Worm (Caenorhabditis elegans) whole organism, L3 larva: ENCODE measurements around the gene H03G16.5.

Source experiments
- R02D3.7 ChIP-seq: fragments of 150-350 bp; optimal IDR thresholded peaks from 2 replicates; lab custom pipeline; 2014; ENCODE audit warnings: missing biosample characterization, missing genetic modification characterization
- ZK546.5 ChIP-seq: sonication (generic microtip); optimal IDR thresholded peaks from 2 replicates; lab custom pipeline; 2017; ENCODE audit warnings: missing biosample characterization, missing genetic modification characterization
- aly-2 ChIP-seq: fragments of 150-350 bp; optimal IDR thresholded peaks from 2 replicates; lab custom pipeline; 2014; ENCODE audit warnings: missing biosample characterization, missing genetic modification characterization
- ama-1 ChIP-seq: fragments of 150-350 bp; optimal IDR thresholded peaks from 2 replicates; lab custom pipeline; 2018
- ceh-16 ChIP-seq: sonication (generic microtip); optimal IDR thresholded peaks from 2 replicates; lab custom pipeline; 2017; ENCODE audit warnings: missing biosample characterization, missing genetic modification characterization
- ceh-28 ChIP-seq: fragments of 150-350 bp; optimal IDR thresholded peaks from 2 replicates; lab custom pipeline; 2014; ENCODE audit warnings: missing biosample characterization, missing genetic modification reagents, missing genetic modification characterization
- ceh-82 ChIP-seq: fragments of 150-350 bp; optimal IDR thresholded peaks from 2 replicates; lab custom pipeline; 2014; ENCODE audit warnings: missing biosample characterization, missing genetic modification characterization
- ceh-9 ChIP-seq: sonication (generic microtip); optimal IDR thresholded peaks from 2 replicates; lab custom pipeline; 2018; ENCODE audit warnings: missing biosample characterization, missing genetic modification characterization
- daf-12 ChIP-seq: fragments of 150-350 bp; optimal IDR thresholded peaks from 2 replicates; lab custom pipeline; 2014; ENCODE audit warnings: missing biosample characterization, missing genetic modification reagents, missing genetic modification characterization
- egl-27 ChIP-seq: sonication (generic microtip); optimal IDR thresholded peaks from 4 replicates; lab custom pipeline; 2017; ENCODE audit warnings: missing biosample characterization, missing genetic modification reagents, missing genetic modification characterization
- egl-5 ChIP-seq: fragments of 150-350 bp; optimal IDR thresholded peaks from 2 replicates; lab custom pipeline; 2017; ENCODE audit warnings: missing biosample characterization, missing genetic modification reagents, missing genetic modification characterization, inconsistent platforms
- elt-1 ChIP-seq: fragments of 150-350 bp; optimal IDR thresholded peaks from 2 replicates; lab custom pipeline; 2014; ENCODE audit warnings: missing biosample characterization, missing genetic modification characterization
- elt-2 ChIP-seq: sonication (generic microtip); optimal IDR thresholded peaks from 2 replicates; lab custom pipeline; 2016; ENCODE audit warnings: missing genetic modification reagents, mild to moderate bottlenecking, missing genetic modification characterization, missing compliant biosample characterization
- elt-3 ChIP-seq, 3 experiments: fragments of 150-350 bp in 1 of 3; sonication (generic microtip) in 2 of 3; optimal IDR thresholded peaks; 2 replicates in 2 of 3; 4 replicates in 1 of 3; lab custom pipeline; 2014 to 2017; ENCODE audit warnings: missing biosample characterization in 3 of 3, missing genetic modification characterization in 3 of 3
- eor-1 ChIP-seq, 2 experiments: fragments of 150-350 bp; optimal IDR thresholded peaks; 2 replicates each; lab custom pipeline; 2014 to 2018; ENCODE audit warnings: missing biosample characterization in 2 of 2, missing genetic modification characterization in 2 of 2
- fkh-10 ChIP-seq: sonication (generic microtip); optimal IDR thresholded peaks from 2 replicates; lab custom pipeline; 2017; ENCODE audit warnings: missing biosample characterization, missing genetic modification reagents, missing genetic modification characterization
- fkh-2 ChIP-seq: fragments of 150-350 bp; optimal IDR thresholded peaks from 2 replicates; lab custom pipeline; 2014; ENCODE audit warnings: missing biosample characterization, missing genetic modification reagents, missing genetic modification characterization
- fos-1 ChIP-seq: fragments of 150-350 bp; optimal IDR thresholded peaks from 2 replicates; lab custom pipeline; 2014; ENCODE audit warnings: missing biosample characterization, missing genetic modification characterization
- hmg-11 ChIP-seq: sonication (generic microtip); optimal IDR thresholded peaks from 2 replicates; lab custom pipeline; 2016; ENCODE audit warnings: missing genetic modification characterization, missing compliant biosample characterization
- jun-1 ChIP-seq: fragments of 150-350 bp; optimal IDR thresholded peaks from 2 replicates; lab custom pipeline; 2014; ENCODE audit warnings: missing biosample characterization, missing genetic modification reagents, missing genetic modification characterization
- lin-15B ChIP-seq: fragments of 150-350 bp; optimal IDR thresholded peaks from 2 replicates; lab custom pipeline; 2014; ENCODE audit warnings: missing biosample characterization, missing genetic modification characterization
- lin-39 ChIP-seq: fragments of 150-350 bp; optimal IDR thresholded peaks from 2 replicates; lab custom pipeline; 2018; ENCODE audit warnings: missing biosample characterization, missing genetic modification reagents, missing genetic modification characterization
- lsy-12 ChIP-seq: sonication (generic microtip); optimal IDR thresholded peaks from 2 replicates; lab custom pipeline; 2016; ENCODE audit warnings: mild to moderate bottlenecking, missing genetic modification characterization, missing compliant biosample characterization
- mdl-1 ChIP-seq: fragments of 150-350 bp; optimal IDR thresholded peaks from 2 replicates; lab custom pipeline; 2014; ENCODE audit warnings: missing biosample characterization, missing genetic modification characterization
- mml-1 ChIP-seq: fragments of 150-350 bp; sonication (generic microtip); optimal IDR thresholded peaks from 3 replicates; lab custom pipeline; 2014; ENCODE audit warnings: missing biosample characterization, missing genetic modification characterization
- nfya-1 ChIP-seq: sonication (generic microtip); optimal IDR thresholded peaks from 2 replicates; lab custom pipeline; 2017; ENCODE audit warnings: missing genetic modification characterization, mild to moderate bottlenecking, missing compliant biosample characterization, antibody characterized with exemption, moderate library complexity; ENCODE audit not compliant: insufficient read depth
- nhr-11 ChIP-seq: fragments of 150-350 bp; optimal IDR thresholded peaks from 2 replicates; lab custom pipeline; 2014; ENCODE audit warnings: missing biosample characterization, missing genetic modification characterization
- nhr-12 ChIP-seq: fragments of 150-350 bp; optimal IDR thresholded peaks from 2 replicates; lab custom pipeline; 2014; ENCODE audit warnings: missing biosample characterization, missing genetic modification characterization
- nhr-23 ChIP-seq: fragments of 150-350 bp; optimal IDR thresholded peaks from 2 replicates; lab custom pipeline; 2014; ENCODE audit warnings: missing biosample characterization, missing genetic modification reagents, missing genetic modification characterization
- nhr-237 ChIP-seq: fragments of 150-350 bp; optimal IDR thresholded peaks from 2 replicates; lab custom pipeline; 2014; ENCODE audit warnings: missing biosample characterization, missing genetic modification characterization
- nhr-25 ChIP-seq: sonication (generic microtip); optimal IDR thresholded peaks from 2 replicates; lab custom pipeline; 2017; ENCODE audit warnings: missing biosample characterization, missing genetic modification characterization
- nhr-28 ChIP-seq: fragments of 150-350 bp; optimal IDR thresholded peaks from 2 replicates; lab custom pipeline; 2014; ENCODE audit warnings: missing biosample characterization, missing genetic modification characterization
- nhr-43 ChIP-seq: sonication (generic microtip); optimal IDR thresholded peaks from 2 replicates; lab custom pipeline; 2016; ENCODE audit warnings: mild to moderate bottlenecking, missing genetic modification characterization, missing compliant biosample characterization; ENCODE audit not compliant: poor library complexity, severe bottlenecking
- nhr-67 ChIP-seq: fragments of 150-350 bp; optimal IDR thresholded peaks from 2 replicates; lab custom pipeline; 2014; ENCODE audit warnings: missing biosample characterization, missing genetic modification characterization
- nhr-76 ChIP-seq: fragments of 150-350 bp; sonication (generic microtip); optimal IDR thresholded peaks from 5 replicates; lab custom pipeline; 2014; ENCODE audit warnings: missing biosample characterization, missing genetic modification characterization
- nhr-77 ChIP-seq: fragments of 150-350 bp; optimal IDR thresholded peaks from 2 replicates; lab custom pipeline; 2014; ENCODE audit warnings: missing biosample characterization, missing genetic modification characterization
- pha-4 ChIP-seq: fragments of 150-350 bp; optimal IDR thresholded peaks from 2 replicates; lab custom pipeline; 2014; ENCODE audit warnings: missing biosample characterization, missing genetic modification reagents, missing genetic modification characterization
- pqm-1 ChIP-seq: fragments of 150-350 bp; optimal IDR thresholded peaks from 2 replicates; lab custom pipeline; 2017; ENCODE audit warnings: missing biosample characterization, missing genetic modification characterization, inconsistent platforms
- sea-2 ChIP-seq: fragments of 150-350 bp; sonication (generic microtip); optimal IDR thresholded peaks from 4 replicates; lab custom pipeline; 2014; ENCODE audit warnings: missing biosample characterization, missing genetic modification reagents, missing genetic modification characterization
- skn-1 ChIP-seq: fragments of 150-350 bp; optimal IDR thresholded peaks from 2 replicates; lab custom pipeline; 2014; ENCODE audit warnings: missing biosample characterization, missing genetic modification characterization
- snpc-4 ChIP-seq: fragments of 150-350 bp; optimal IDR thresholded peaks from 2 replicates; lab custom pipeline; 2014; ENCODE audit warnings: missing biosample characterization, missing genetic modification characterization
- tbx-2 ChIP-seq: sonication (generic microtip); optimal IDR thresholded peaks from 2 replicates; lab custom pipeline; 2016; ENCODE audit warnings: mild to moderate bottlenecking, missing genetic modification characterization, missing compliant biosample characterization
- unc-39 ChIP-seq: sonication (generic microtip); optimal IDR thresholded peaks from 4 replicates; lab custom pipeline; 2017; ENCODE audit warnings: missing biosample characterization, missing genetic modification characterization
- unc-62 ChIP-seq: fragments of 150-350 bp; sonication (generic microtip); optimal IDR thresholded peaks from 4 replicates; lab custom pipeline; 2014; ENCODE audit warnings: missing biosample characterization, missing genetic modification reagents, missing genetic modification characterization
- zag-1 ChIP-seq: fragments of 150-350 bp; optimal IDR thresholded peaks from 2 replicates; lab custom pipeline; 2014; ENCODE audit warnings: missing biosample characterization, missing genetic modification characterization
- ztf-11 ChIP-seq: fragments of 150-350 bp; optimal IDR thresholded peaks from 2 replicates; lab custom pipeline; 2014; ENCODE audit warnings: missing biosample characterization, missing genetic modification characterization
- ztf-4 ChIP-seq: fragments of 150-350 bp; optimal IDR thresholded peaks from 2 replicates; lab custom pipeline; 2014; ENCODE audit warnings: missing biosample characterization, missing genetic modification characterization

The H03G16.5 gene

ce11 chrX:15056737-15057136 lies at the start of gene H03G16.5:
Gene H03G16.5, minus strand, starts transcription at chrX:15056837.
- TF ChIP-seq nhr-28 (tag; lab: Kevin White, UChicago), result no peak
- no peak for TF ChIP-seq hmg-11 (tag; lab: Kevin White, UChicago)
- no peak for TF ChIP-seq aly-2 (tag; lab: Kevin White, UChicago)
- TF ChIP-seq lin-15B, result no peak
- TF ChIP-seq daf-12 (tag; lab: Kevin White, UChicago), result no peak
- no peak for TF ChIP-seq tbx-2
- no peak for TF ChIP-seq ceh-9
- TF ChIP-seq ceh-82 (tag; lab: Kevin White, UChicago), result no peak
- TF ChIP-seq unc-62 (GFP tag; lab: Kevin White, UChicago), result no peak
- TF ChIP-seq jun-1 (tag; lab: Kevin White, UChicago), result no peak
- TF ChIP-seq ztf-11, result no peak
- no peak for TF ChIP-seq ama-1

ce11 chrX:15104963-15105493 lies 48.4 kb upstream of the H03G16.5 start:
- TF ChIP-seq elt-2 (tag; lab: Kevin White, UChicago) (no peak), ceh-82 (tag; lab: Kevin White, UChicago) (no peak), nhr-237 (tag; lab: Kevin White, UChicago) (no peak), nhr-77 (no peak), nhr-23 (tag; lab: Kevin White, UChicago) (peak; percentile 59), mml-1 (tag; lab: Kevin White, UChicago) (no peak), elt-3 (tag; optimal IDR thresholded peaks at IDR 0.05; lab: Kevin White, UChicago) (peak in 1 of 3 experiments; percentile 5), snpc-4 (no peak), nhr-25 (tag; lab: Kevin White, UChicago) (peak; percentile 82), lin-15B (no peak), jun-1 (tag; lab: Kevin White, UChicago) (no peak), zag-1 (no peak), daf-12 (tag; lab: Kevin White, UChicago) (no peak), nhr-67 (tag; lab: Kevin White, UChicago) (no peak), ztf-11 (no peak), hmg-11 (tag; lab: Kevin White, UChicago) (no peak), nhr-28 (tag; lab: Kevin White, UChicago) (no peak), ceh-9 (no peak), skn-1 (tag; lab: Kevin White, UChicago) (no peak), ztf-4 (tag; lab: Kevin White, UChicago) (no peak), fkh-10 (GFP tag; lab: Kevin White, UChicago) (no peak), fos-1 (tag; lab: Kevin White, UChicago) (no peak), R02D3.7 (tag; lab: Kevin White, UChicago) (no peak), elt-1 (tag; lab: Kevin White, UChicago) (no peak), ZK546.5 (no peak), egl-27 (tag; lab: Kevin White, UChicago) (no peak), pqm-1 (no peak), mdl-1 (no peak), fkh-2 (tag; lab: Kevin White, UChicago) (no peak), nhr-76 (tag; lab: Kevin White, UChicago) (no peak), lsy-12 (tag; lab: Kevin White, UChicago) (no peak), aly-2 (tag; lab: Kevin White, UChicago) (no peak), unc-39 (tag; lab: Kevin White, UChicago) (no peak), unc-62 (GFP tag; lab: Kevin White, UChicago) (peak; percentile 13), nfya-1 (tag; lab: Kevin White, UChicago) (peak; percentile 1), pha-4 (no peak), sea-2 (no peak), tbx-2 (no peak), ceh-16 (tag; lab: Kevin White, UChicago) (no peak), egl-5 (tag; lab: Kevin White, UChicago) (peak; percentile 88), nhr-43 (peak; percentile 28), nhr-11 (tag; lab: Kevin White, UChicago) (no peak), ceh-28 (tag; lab: Kevin White, UChicago) (no peak), lin-39 (tag; lab: Kevin White, UChicago) (peak; percentile 2), ama-1 (no peak), nhr-12 (tag; lab: Kevin White, UChicago) (no peak), eor-1 (tag; optimal IDR thresholded peaks at IDR 0.05; lab: Kevin White, UChicago) (no peak)
